Fruit fly (Drosophila melanogaster) whole organism, pupa: Measurements from ENCODE around the gene CG18473.

Experiments used
- CG12605 ChIP-seq: fragments of 200-800 bp; sonication (Bioruptor generic); IDR thresholded peaks from 2 replicates; pipeline ENCODE4 v1.3.6; 2022; ENCODE audit warnings: missing biosample characterization, missing genetic modification characterization
- CG15710 ChIP-seq: fragments of 200-800 bp; sonication (Bioruptor generic); optimal IDR thresholded peaks from 2 replicates; lab custom pipeline; 2018; ENCODE audit warnings: missing biosample characterization, mild to moderate bottlenecking, missing genetic modification characterization, moderate library complexity
- CG17806 ChIP-seq: fragments of 200-800 bp; sonication (Bioruptor generic); optimal IDR thresholded peaks from 2 replicates; lab custom pipeline; 2018; ENCODE audit warnings: missing biosample characterization, mild to moderate bottlenecking, missing genetic modification characterization, moderate library complexity
- CG8301 ChIP-seq: fragments of 200-800 bp; sonication (Bioruptor generic); optimal IDR thresholded peaks from 2 replicates; lab custom pipeline; 2018; ENCODE audit warnings: missing biosample characterization, mild to moderate bottlenecking, missing genetic modification characterization
- CG9948 ChIP-seq: fragments of 200-800 bp; sonication (Bioruptor generic); optimal IDR thresholded peaks from 2 replicates; lab custom pipeline; 2018; ENCODE audit warnings: missing biosample characterization, mild to moderate bottlenecking, missing genetic modification characterization, moderate library complexity
- EcR ChIP-seq: fragments of 200-800 bp; sonication (Bioruptor generic); optimal IDR thresholded peaks from 3 replicates; lab custom pipeline; 2019; ENCODE audit warnings: missing biosample characterization, missing genetic modification characterization, mild to moderate bottlenecking, moderate library complexity, missing genetic modification reagents
- Pif1A ChIP-seq: fragments of 200-800 bp; sonication (Bioruptor generic); optimal IDR thresholded peaks from 3 replicates; lab custom pipeline; 2016; ENCODE audit warnings: missing biosample characterization, missing genetic modification characterization
- Snoo ChIP-seq: fragments of 200-800 bp; sonication (Bioruptor generic); optimal IDR thresholded peaks from 3 replicates; lab custom pipeline; 2017; ENCODE audit warnings: missing biosample characterization, mild to moderate bottlenecking, missing genetic modification characterization, inconsistent platforms
- fd96Ca ChIP-seq: fragments of 200-800 bp; sonication (Bioruptor generic); IDR thresholded peaks from 3 replicates; pipeline ENCODE4 v1.3.6; 2022; ENCODE audit warnings: missing biosample characterization, missing genetic modification characterization
- gl ChIP-seq: fragments of 200-800 bp; sonication (Bioruptor generic); optimal IDR thresholded peaks from 2 replicates; lab custom pipeline; 2018; ENCODE audit warnings: missing biosample characterization, mild to moderate bottlenecking, missing genetic modification characterization

DNA sequence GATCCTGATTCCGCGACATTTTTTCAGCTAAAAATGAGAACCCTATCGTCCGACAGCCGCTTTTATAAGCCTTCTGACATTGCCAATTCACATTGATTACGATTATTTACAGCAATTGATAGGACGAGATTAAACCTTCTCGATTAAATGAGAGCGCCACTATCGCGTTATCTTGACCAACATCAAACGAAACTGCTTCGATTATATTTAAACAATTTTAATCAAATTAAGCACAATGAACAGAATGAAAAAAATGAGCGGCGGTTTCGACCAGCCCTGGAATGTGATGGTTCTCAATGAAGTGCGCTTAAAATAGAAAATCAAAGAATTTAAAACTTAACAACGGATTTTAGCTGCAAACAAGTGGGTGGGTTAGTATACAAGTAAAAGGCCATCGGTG, 31.2 kb upstream of the CG18473 start, which contains the start of gene CG16749:
- TF ChIP-seq CG12605 (no peak), Snoo (tag; lab: Kevin White, UChicago) (no peak), CG9948 (tag; lab: Kevin White, UChicago) (no peak), CG15710 (tag; lab: Kevin White, UChicago) (no peak), fd96Ca (GFP tag; lab: Robert Waterston, UW) (no peak), gl (tag; lab: Kevin White, UChicago) (no peak), Pif1A (no peak), EcR (GFP tag; lab: Kevin White, UChicago) (no peak), CG17806 (tag; lab: Kevin White, UChicago) (no peak), CG8301 (tag; lab: Kevin White, UChicago) (no peak)
